Fruit fly (Drosophila melanogaster): ENCODE measurements around the gene ND-ACP.

Gene ND-ACP

dm6 chr3L:1370939-1371338, 41.2 kb downstream of the ND-ACP start (continued):
- peak; percentile 60 for TF ChIP-seq CG14441 (GFP tag; IDR thresholded peaks at IDR 0.05)
- no peak for TF ChIP-seq ERR (GFP tag; optimal IDR thresholded peaks at IDR 0.05)
- no peak for TF ChIP-seq chm (GFP tag; IDR thresholded peaks at IDR 0.05)
- peak; percentile 14 for TF ChIP-seq Antp (GFP tag; optimal IDR thresholded peaks at IDR 0.05)
- peak; percentile 51 for TF ChIP-seq Sox102F (GFP tag; optimal IDR thresholded peaks at IDR 0.05)
- TF ChIP-seq CG34422 (GFP tag; IDR thresholded peaks at IDR 0.05), result 0 out of 3 replicates have a peak, but pooled peaks have one; percentile 42
- no peak for TF ChIP-seq CG7786 (GFP tag; optimal IDR thresholded peaks at IDR 0.05)
- peak; percentile 18 for TF ChIP-seq Abd-B (GFP tag; optimal IDR thresholded peaks at IDR 0.05)
- TF ChIP-seq bsh (GFP tag; optimal IDR thresholded peaks at IDR 0.05), result peak in 1 of 2 experiments; percentile 38
- no peak for TF ChIP-seq stwl (tag; optimal IDR thresholded peaks at IDR 0.05)
- TF ChIP-seq sob (GFP tag; IDR thresholded peaks at IDR 0.05), result no peak
- TF ChIP-seq lmd (GFP tag; IDR thresholded peaks at IDR 0.05), result peak; percentile 8; the same call in 1 of the 2 replicates
- no peak for TF ChIP-seq HLHmδ (GFP tag; optimal IDR thresholded peaks at IDR 0.05)
- TF ChIP-seq gce (GFP tag; IDR thresholded peaks at IDR 0.05), result no peak
- peak; percentile 24 for TF ChIP-seq CG12769 (tag; optimal IDR thresholded peaks at IDR 0.05)
- no peak for TF ChIP-seq CG10959 (GFP tag; IDR thresholded peaks at IDR 0.05)
- TF ChIP-seq Pdp1 (GFP tag; optimal IDR thresholded peaks at IDR 0.05), result peak; percentile 4 to 13
- no peak for TF ChIP-seq CG5953 (GFP tag; IDR thresholded peaks at IDR 0.05)
- no peak for TF ChIP-seq pfk (GFP tag; optimal IDR thresholded peaks at IDR 0.05)
- TF ChIP-seq trem (tag; optimal IDR thresholded peaks at IDR 0.05), result no peak
- no peak for TF ChIP-seq Dad (GFP tag; optimal IDR thresholded peaks at IDR 0.05)
- TF ChIP-seq CG10431 (GFP tag; optimal IDR thresholded peaks at IDR 0.05), result no peak
- no peak for TF ChIP-seq tup (GFP tag; optimal IDR thresholded peaks at IDR 0.05)
- peak in 1 of 2 experiments; percentile 42 for TF ChIP-seq chif (GFP tag; optimal IDR thresholded peaks at IDR 0.05)
- TF ChIP-seq hkb (optimal IDR thresholded peaks at IDR 0.05), result no peak
- peak; percentile 43; the same call in 1 of the 2 replicates for TF ChIP-seq hkb (GFP tag; IDR thresholded peaks at IDR 0.05)
- no peak for TF ChIP-seq gsb (GFP tag; IDR thresholded peaks at IDR 0.05)
- peak; percentile 27; the same call in 1 of the 3 replicates for TF ChIP-seq row (GFP tag; IDR thresholded peaks at IDR 0.05)
- TF ChIP-seq lola (GFP tag; optimal IDR thresholded peaks at IDR 0.05), result no peak
- TF ChIP-seq Lim3 (GFP tag; IDR thresholded peaks at IDR 0.05), result no peak
- no peak for TF ChIP-seq vnd (GFP tag; IDR thresholded peaks at IDR 0.05; ENCODE audit: partially characterized antibody)
- peak; percentile 39 for TF ChIP-seq Ets65A (GFP tag)
- no peak for TF ChIP-seq Atf6 (GFP tag; IDR thresholded peaks at IDR 0.05)
- no peak for TF ChIP-seq MBD-R2 (GFP tag; IDR thresholded peaks at IDR 0.05)
- TF ChIP-seq CG18764 (GFP tag; optimal IDR thresholded peaks at IDR 0.05), result no peak
- no peak for TF ChIP-seq ftz-f1 (GFP tag; optimal IDR thresholded peaks at IDR 0.05)
- TF ChIP-seq CG18599 (GFP tag; optimal IDR thresholded peaks at IDR 0.05), result peak; percentile 16
- TF ChIP-seq CG17829 (tag; optimal IDR thresholded peaks at IDR 0.05), result no peak
- no peak for TF ChIP-seq Spps (tag; optimal IDR thresholded peaks at IDR 0.05)
- peak; percentile 18 for TF ChIP-seq CG9609 (GFP tag; optimal IDR thresholded peaks at IDR 0.05)
- TF ChIP-seq Mrtf (GFP tag; IDR thresholded peaks at IDR 0.05), result no peak
- TF ChIP-seq lilli (GFP tag; optimal IDR thresholded peaks at IDR 0.05), result peak; percentile 12
- TF ChIP-seq tx (GFP tag; optimal IDR thresholded peaks at IDR 0.05), result no peak
- peak; percentile 42 for TF ChIP-seq Ptx1 (GFP tag; IDR thresholded peaks at IDR 0.05)
- no peak for TF ChIP-seq kni (GFP tag; optimal IDR thresholded peaks at IDR 0.05)
- peak; percentile 26 for TF ChIP-seq CG4820 (GFP tag; optimal IDR thresholded peaks at IDR 0.05)
- TF ChIP-seq sr (GFP tag; IDR thresholded peaks at IDR 0.05), result no peak
- no peak for TF ChIP-seq fu2 (GFP tag; optimal IDR thresholded peaks at IDR 0.05)
- TF ChIP-seq Chrac-16 (GFP tag; optimal IDR thresholded peaks at IDR 0.05), result peak; percentile 13
- TF ChIP-seq cg (GFP tag; optimal IDR thresholded peaks at IDR 0.05), result no peak
- no peak for TF ChIP-seq tna (GFP tag; IDR thresholded peaks at IDR 0.05; ENCODE audit: partially characterized antibody)
- TF ChIP-seq CG10565 (GFP tag; optimal IDR thresholded peaks at IDR 0.05), result no peak
